Fruit fly (Drosophila melanogaster): ENCODE results near the gene RASSF8.

- peak; percentile 89 for TF ChIP-seq CG7101 (tag; optimal IDR thresholded peaks at IDR 0.05)
- TF ChIP-seq ovo (GFP tag; optimal IDR thresholded peaks at IDR 0.05), result peak; percentile 80
- peak; percentile 92 for TF ChIP-seq pad (GFP tag; optimal IDR thresholded peaks at IDR 0.05)
- TF ChIP-seq kay (GFP tag; ENCODE audit: borderline replicate concordance), result no peak
These were observed 23.3 kb downstream of the RASSF8 start, which contains the start of gene RpL27 for dm6 chr3R:25684859-25685258.
